Worm (Caenorhabditis elegans) whole organism, L3 larva: ENCODE results near the gene T22G5.1.

ENCODE experiments used
- R02D3.7 ChIP-seq: fragments of 150-350 bp; optimal IDR thresholded peaks from 2 replicates; lab custom pipeline; 2014; ENCODE audit warnings: missing biosample characterization, missing genetic modification characterization
- aly-2 ChIP-seq: fragments of 150-350 bp; optimal IDR thresholded peaks from 2 replicates; lab custom pipeline; 2014; ENCODE audit warnings: missing biosample characterization, missing genetic modification characterization
- ama-1 ChIP-seq: fragments of 150-350 bp; optimal IDR thresholded peaks from 2 replicates; lab custom pipeline; 2018
- ceh-16 ChIP-seq: sonication (generic microtip); optimal IDR thresholded peaks from 2 replicates; lab custom pipeline; 2017; ENCODE audit warnings: missing biosample characterization, missing genetic modification characterization
- ceh-28 ChIP-seq: fragments of 150-350 bp; optimal IDR thresholded peaks from 2 replicates; lab custom pipeline; 2014; ENCODE audit warnings: missing biosample characterization, missing genetic modification reagents, missing genetic modification characterization
- ceh-82 ChIP-seq: fragments of 150-350 bp; optimal IDR thresholded peaks from 2 replicates; lab custom pipeline; 2014; ENCODE audit warnings: missing biosample characterization, missing genetic modification characterization
- ceh-9 ChIP-seq: sonication (generic microtip); optimal IDR thresholded peaks from 2 replicates; lab custom pipeline; 2018; ENCODE audit warnings: missing biosample characterization, missing genetic modification characterization
- egl-5 ChIP-seq: fragments of 150-350 bp; optimal IDR thresholded peaks from 2 replicates; lab custom pipeline; 2017; ENCODE audit warnings: missing biosample characterization, missing genetic modification reagents, missing genetic modification characterization, inconsistent platforms
- elt-2 ChIP-seq: sonication (generic microtip); optimal IDR thresholded peaks from 2 replicates; lab custom pipeline; 2016; ENCODE audit warnings: missing genetic modification reagents, mild to moderate bottlenecking, missing genetic modification characterization, missing compliant biosample characterization
- fkh-10 ChIP-seq: sonication (generic microtip); optimal IDR thresholded peaks from 2 replicates; lab custom pipeline; 2017; ENCODE audit warnings: missing biosample characterization, missing genetic modification reagents, missing genetic modification characterization
- fos-1 ChIP-seq: fragments of 150-350 bp; optimal IDR thresholded peaks from 2 replicates; lab custom pipeline; 2014; ENCODE audit warnings: missing biosample characterization, missing genetic modification characterization
- hmg-11 ChIP-seq: sonication (generic microtip); optimal IDR thresholded peaks from 2 replicates; lab custom pipeline; 2016; ENCODE audit warnings: missing genetic modification characterization, missing compliant biosample characterization
- jun-1 ChIP-seq: fragments of 150-350 bp; optimal IDR thresholded peaks from 2 replicates; lab custom pipeline; 2014; ENCODE audit warnings: missing biosample characterization, missing genetic modification reagents, missing genetic modification characterization
- lin-15B ChIP-seq: fragments of 150-350 bp; optimal IDR thresholded peaks from 2 replicates; lab custom pipeline; 2014; ENCODE audit warnings: missing biosample characterization, missing genetic modification characterization
- lsy-12 ChIP-seq: sonication (generic microtip); optimal IDR thresholded peaks from 2 replicates; lab custom pipeline; 2016; ENCODE audit warnings: mild to moderate bottlenecking, missing genetic modification characterization, missing compliant biosample characterization
- mdl-1 ChIP-seq: fragments of 150-350 bp; optimal IDR thresholded peaks from 2 replicates; lab custom pipeline; 2014; ENCODE audit warnings: missing biosample characterization, missing genetic modification characterization
- mml-1 ChIP-seq: fragments of 150-350 bp; sonication (generic microtip); optimal IDR thresholded peaks from 3 replicates; lab custom pipeline; 2014; ENCODE audit warnings: missing biosample characterization, missing genetic modification characterization
- nfya-1 ChIP-seq: sonication (generic microtip); optimal IDR thresholded peaks from 2 replicates; lab custom pipeline; 2017; ENCODE audit warnings: missing genetic modification characterization, mild to moderate bottlenecking, missing compliant biosample characterization, antibody characterized with exemption, moderate library complexity; ENCODE audit not compliant: insufficient read depth
- nhr-11 ChIP-seq: fragments of 150-350 bp; optimal IDR thresholded peaks from 2 replicates; lab custom pipeline; 2014; ENCODE audit warnings: missing biosample characterization, missing genetic modification characterization
- nhr-12 ChIP-seq: fragments of 150-350 bp; optimal IDR thresholded peaks from 2 replicates; lab custom pipeline; 2014; ENCODE audit warnings: missing biosample characterization, missing genetic modification characterization
- nhr-23 ChIP-seq: fragments of 150-350 bp; optimal IDR thresholded peaks from 2 replicates; lab custom pipeline; 2014; ENCODE audit warnings: missing biosample characterization, missing genetic modification reagents, missing genetic modification characterization
- nhr-25 ChIP-seq: sonication (generic microtip); optimal IDR thresholded peaks from 2 replicates; lab custom pipeline; 2017; ENCODE audit warnings: missing biosample characterization, missing genetic modification characterization
- nhr-28 ChIP-seq: fragments of 150-350 bp; optimal IDR thresholded peaks from 2 replicates; lab custom pipeline; 2014; ENCODE audit warnings: missing biosample characterization, missing genetic modification characterization
- nhr-43 ChIP-seq: sonication (generic microtip); optimal IDR thresholded peaks from 2 replicates; lab custom pipeline; 2016; ENCODE audit warnings: mild to moderate bottlenecking, missing genetic modification characterization, missing compliant biosample characterization; ENCODE audit not compliant: poor library complexity, severe bottlenecking
- pha-4 ChIP-seq: fragments of 150-350 bp; optimal IDR thresholded peaks from 2 replicates; lab custom pipeline; 2014; ENCODE audit warnings: missing biosample characterization, missing genetic modification reagents, missing genetic modification characterization
- pqm-1 ChIP-seq: fragments of 150-350 bp; optimal IDR thresholded peaks from 2 replicates; lab custom pipeline; 2017; ENCODE audit warnings: missing biosample characterization, missing genetic modification characterization, inconsistent platforms
- sea-2 ChIP-seq: fragments of 150-350 bp; sonication (generic microtip); optimal IDR thresholded peaks from 4 replicates; lab custom pipeline; 2014; ENCODE audit warnings: missing biosample characterization, missing genetic modification reagents, missing genetic modification characterization
- snpc-4 ChIP-seq: fragments of 150-350 bp; optimal IDR thresholded peaks from 2 replicates; lab custom pipeline; 2014; ENCODE audit warnings: missing biosample characterization, missing genetic modification characterization
- tbx-2 ChIP-seq: sonication (generic microtip); optimal IDR thresholded peaks from 2 replicates; lab custom pipeline; 2016; ENCODE audit warnings: mild to moderate bottlenecking, missing genetic modification characterization, missing compliant biosample characterization
- unc-39 ChIP-seq: sonication (generic microtip); optimal IDR thresholded peaks from 4 replicates; lab custom pipeline; 2017; ENCODE audit warnings: missing biosample characterization, missing genetic modification characterization
- unc-62 ChIP-seq: fragments of 150-350 bp; sonication (generic microtip); optimal IDR thresholded peaks from 4 replicates; lab custom pipeline; 2014; ENCODE audit warnings: missing biosample characterization, missing genetic modification reagents, missing genetic modification characterization
- ztf-11 ChIP-seq: fragments of 150-350 bp; optimal IDR thresholded peaks from 2 replicates; lab custom pipeline; 2014; ENCODE audit warnings: missing biosample characterization, missing genetic modification characterization
- ztf-4 ChIP-seq: fragments of 150-350 bp; optimal IDR thresholded peaks from 2 replicates; lab custom pipeline; 2014; ENCODE audit warnings: missing biosample characterization, missing genetic modification characterization

The T22G5.1 gene

ce11 chrV:13906166-13906565, 29.5 kb downstream of the T22G5.1 start, which contains the start of gene stdh-1:
stdh-1 (plus strand) TSS chrV:13906492.
- no peak for TF ChIP-seq mdl-1 (tag; lab: Kevin White, UChicago)
- TF ChIP-seq pha-4 (tag; lab: Kevin White, UChicago) = peak; percentile 22
- no peak for TF ChIP-seq tbx-2 (tag; lab: Kevin White, UChicago)
- peak; percentile 50 for TF ChIP-seq egl-5 (tag; lab: Kevin White, UChicago)
- peak; percentile 3 for TF ChIP-seq nfya-1 (tag; lab: Kevin White, UChicago)
- no peak for TF ChIP-seq nhr-23 (tag; lab: Kevin White, UChicago)
- TF ChIP-seq elt-2 (tag; lab: Kevin White, UChicago) = peak; percentile 48
- peak; percentile 5 for TF ChIP-seq hmg-11 (tag; lab: Kevin White, UChicago)

- TF ChIP-seq ama-1 (lab: Kevin White, UChicago) = peak; percentile 98
- peak; percentile 27 for TF ChIP-seq lsy-12 (tag; lab: Kevin White, UChicago)
- no peak for TF ChIP-seq egl-5 (tag; lab: Kevin White, UChicago)
- peak; percentile 3 for TF ChIP-seq pha-4 (tag; lab: Kevin White, UChicago)
- peak; percentile 42 for TF ChIP-seq elt-2 (tag; lab: Kevin White, UChicago)
- TF ChIP-seq jun-1 = peak; percentile 72
- TF ChIP-seq nhr-28 = no peak
- TF ChIP-seq nhr-25 (tag; lab: Kevin White, UChicago) = peak; percentile 0
- peak; percentile 78 for TF ChIP-seq nhr-43 (tag; lab: Kevin White, UChicago)
- TF ChIP-seq, all 47 proteins: peak for 7
Measured at ce11 chrV:13907557-13908104, 31.0 kb downstream of the T22G5.1 start.

ce11 chrV:13908120-13908915, 31.7 kb downstream of the T22G5.1 start:
- no peak for TF ChIP-seq mml-1 (tag; lab: Kevin White, UChicago)
- no peak for TF ChIP-seq R02D3.7 (tag; lab: Kevin White, UChicago)
- no peak for TF ChIP-seq ceh-82 (tag; lab: Kevin White, UChicago)
- no peak for TF ChIP-seq sea-2 (GFP tag; lab: Kevin White, UChicago)
- TF ChIP-seq lin-15B (tag; lab: Kevin White, UChicago) = no peak
- no peak for TF ChIP-seq nhr-12
- no peak for TF ChIP-seq hmg-11 (tag; lab: Kevin White, UChicago)
- TF ChIP-seq fos-1 = no peak
- no peak for TF ChIP-seq pqm-1 (tag; lab: Kevin White, UChicago)
- no peak for TF ChIP-seq jun-1
- no peak for TF ChIP-seq ceh-16 (tag; lab: Kevin White, UChicago)
- TF ChIP-seq nhr-43 (tag; lab: Kevin White, UChicago) = peak; percentile 65
- TF ChIP-seq unc-62 (GFP tag; lab: Kevin White, UChicago) = no peak
- TF ChIP-seq fkh-10 = no peak
- TF ChIP-seq ama-1 (lab: Kevin White, UChicago) = peak; percentile 87
- no peak for TF ChIP-seq nhr-11 (tag; lab: Kevin White, UChicago)
- TF ChIP-seq ceh-9 (tag; lab: Kevin White, UChicago) = no peak
- no peak for TF ChIP-seq aly-2 (tag; lab: Kevin White, UChicago)
- TF ChIP-seq snpc-4 (tag; lab: Kevin White, UChicago) = no peak
- no peak for TF ChIP-seq ztf-11 (tag; lab: Kevin White, UChicago)
- no peak for TF ChIP-seq unc-39 (tag; lab: Kevin White, UChicago)
- TF ChIP-seq ztf-4 (tag; lab: Kevin White, UChicago) = peak; percentile 24
- no peak for TF ChIP-seq nhr-28
- TF ChIP-seq tbx-2 (tag; lab: Kevin White, UChicago) = no peak
- no peak for TF ChIP-seq ceh-28
- TF ChIP-seq nfya-1 (tag; lab: Kevin White, UChicago) = peak; percentile 12

DNA sequence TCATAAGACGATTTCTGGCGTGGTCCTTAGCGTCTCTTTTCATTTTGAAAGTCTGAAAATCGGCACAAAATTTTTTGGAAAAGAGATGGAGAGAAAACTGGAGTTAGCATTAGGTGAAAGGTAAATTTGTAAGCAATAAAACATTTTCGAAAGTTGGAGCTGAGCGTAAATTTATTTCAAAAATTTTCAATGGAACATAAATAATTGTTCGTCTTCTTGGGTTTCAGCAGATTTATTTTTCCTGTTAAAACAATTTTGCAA, 32.2 kb downstream of the T22G5.1 start, which contains the start of gene C06B3.6:
TSS of gene C06B3.6 (minus strand) at position 52 of the 261 bp plus-strand sequence.
- no peak for TF ChIP-seq jun-1
- no peak for TF ChIP-seq nhr-23 (tag; lab: Kevin White, UChicago)
